Fruit fly (Drosophila melanogaster) whole organism, embryonic: ENCODE measurements around the gene SecCl.
A peak's percentile ranks its signal among the peaks of the same experiment; 100 is the strongest.

Source experiments
- Bteb2 ChIP-seq: fragments of 200-800 bp; sonication (Bioruptor generic); optimal IDR thresholded peaks from 2 replicates; lab custom pipeline; 2016; ENCODE audit warnings: missing biosample characterization, missing genetic modification characterization
- CG10462 ChIP-seq: fragments of 200-800 bp; sonication (Bioruptor generic); optimal IDR thresholded peaks from 2 replicates; lab custom pipeline; 2016; ENCODE audit warnings: missing biosample characterization, missing genetic modification characterization
- CG12942 ChIP-seq: fragments of 200-800 bp; sonication (Bioruptor generic); optimal IDR thresholded peaks from 3 replicates; lab custom pipeline; 2016; ENCODE audit warnings: missing biosample characterization, missing genetic modification characterization
- CG14667 ChIP-seq: fragments of 200-800 bp; sonication (Bioruptor generic); IDR thresholded peaks from 2 replicates; pipeline ENCODE4 v1.3.6; 2022; ENCODE audit warnings: missing biosample characterization, missing genetic modification characterization
- CG15269 ChIP-seq: fragments of 200-800 bp; sonication (Bioruptor generic); optimal IDR thresholded peaks from 2 replicates; lab custom pipeline; 2018; ENCODE audit warnings: missing biosample characterization, mild to moderate bottlenecking, missing genetic modification characterization, moderate library complexity
- CG15696 ChIP-seq: fragments of 200-800 bp; sonication (Bioruptor generic); optimal IDR thresholded peaks from 2 replicates; lab custom pipeline; 2019; ENCODE audit warnings: missing biosample characterization, mild to moderate bottlenecking, missing genetic modification characterization, moderate library complexity
- CG16815 ChIP-seq: fragments of 200-800 bp; sonication (Bioruptor generic); optimal IDR thresholded peaks from 3 replicates; lab custom pipeline; 2017; ENCODE audit warnings: missing biosample characterization, mild to moderate bottlenecking, missing genetic modification characterization
- CG16863 ChIP-seq: fragments of 200-800 bp; sonication (Bioruptor generic); optimal IDR thresholded peaks from 3 replicates; lab custom pipeline; 2016; ENCODE audit warnings: missing biosample characterization, missing genetic modification characterization
- CG17186 ChIP-seq: fragments of 200-800 bp; sonication (Bioruptor generic); optimal IDR thresholded peaks from 3 replicates; lab custom pipeline; 2017; ENCODE audit warnings: missing biosample characterization, missing genetic modification reagents, missing genetic modification characterization
- CG2678 ChIP-seq: fragments of 200-800 bp; sonication (Bioruptor generic); optimal IDR thresholded peaks from 3 replicates; lab custom pipeline; 2019; ENCODE audit warnings: missing biosample characterization, mild to moderate bottlenecking, missing genetic modification characterization, moderate library complexity
- CG3065 ChIP-seq: fragments of 200-800 bp; sonication (Bioruptor generic); optimal IDR thresholded peaks from 2 replicates; lab custom pipeline; 2016; ENCODE audit warnings: missing biosample characterization, missing genetic modification characterization
- CG4424 ChIP-seq: fragments of 200-800 bp; sonication (Bioruptor generic); optimal IDR thresholded peaks from 3 replicates; lab custom pipeline; 2016; ENCODE audit warnings: missing biosample characterization, missing genetic modification characterization
- CG6791 ChIP-seq: fragments of 200-800 bp; sonication (Bioruptor generic); IDR thresholded peaks from 3 replicates; pipeline ENCODE4 v1.3.6; 2022; ENCODE audit warnings: missing biosample characterization, missing genetic modification characterization; ENCODE audit not compliant: partially characterized antibody
- CTCF ChIP-seq: fragments of 200-800 bp; sonication (Bioruptor generic); optimal IDR thresholded peaks from 2 replicates; lab custom pipeline; 2017; ENCODE audit warnings: missing biosample characterization, mild to moderate bottlenecking, missing genetic modification characterization, moderate library complexity
- Doc2 ChIP-seq: fragments of 200-800 bp; sonication (Bioruptor generic); IDR thresholded peaks from 2 replicates; pipeline ENCODE4 v1.3.6; 2022; ENCODE audit warnings: missing biosample characterization, missing genetic modification characterization
- E2f1 ChIP-seq: fragments of 200-800 bp; sonication (Bioruptor generic); IDR thresholded peaks from 2 replicates; pipeline ENCODE4 v1.3.6; 2022; ENCODE audit warnings: missing biosample characterization, missing genetic modification characterization
- Fer2 ChIP-seq: fragments of 200-800 bp; sonication (Bioruptor generic); optimal IDR thresholded peaks from 2 replicates; lab custom pipeline; 2018; ENCODE audit warnings: missing biosample characterization, mild to moderate bottlenecking, missing genetic modification characterization, moderate library complexity
- Fer3 ChIP-seq: fragments of 200-800 bp; sonication (Bioruptor generic); optimal IDR thresholded peaks from 2 replicates; lab custom pipeline; 2018; ENCODE audit warnings: missing biosample characterization, mild to moderate bottlenecking, missing genetic modification characterization, moderate library complexity
- GATAe ChIP-seq: fragments of 200-800 bp; sonication (Bioruptor generic); conservative IDR thresholded peaks from 2 replicates; pipeline ENCODE4 v1.3.6; 2022; ENCODE audit warnings: missing biosample characterization, missing genetic modification characterization
- Gug ChIP-seq: fragments of 200-800 bp; sonication (Bioruptor generic); IDR thresholded peaks from 4 replicates; pipeline ENCODE4 v1.3.6; 2022; ENCODE audit warnings: missing biosample characterization, missing genetic modification characterization
- Lhr ChIP-seq: fragments of 200-800 bp; sonication (Bioruptor generic); optimal IDR thresholded peaks from 3 replicates; lab custom pipeline; 2017; ENCODE audit warnings: mild to moderate bottlenecking, missing biosample characterization, missing genetic modification reagents, missing genetic modification characterization
- Max ChIP-seq: fragments of 200-800 bp; sonication (Bioruptor generic); optimal IDR thresholded peaks from 2 replicates; lab custom pipeline; 2016; ENCODE audit warnings: missing biosample characterization, mild to moderate bottlenecking, missing genetic modification characterization
- Sox102F ChIP-seq: fragments of 200-800 bp; sonication (Bioruptor generic); optimal IDR thresholded peaks from 2 replicates; lab custom pipeline; 2018; ENCODE audit warnings: missing biosample characterization, mild to moderate bottlenecking, missing genetic modification characterization, moderate library complexity
- Ssrp ChIP-seq: fragments of 200-800 bp; sonication (Bioruptor generic); optimal IDR thresholded peaks from 2 replicates; lab custom pipeline; 2018; ENCODE audit warnings: missing biosample characterization, mild to moderate bottlenecking, missing genetic modification characterization, moderate library complexity
- Stat92E ChIP-seq, 3 experiments: fragments of >200 bp in 2 of 3; fragments of 200-800 bp in 1 of 3; sonication (Bioruptor generic) in 1 of 3; optimal IDR thresholded peaks; 2 replicates each; lab custom pipeline; 2017 to 2019; ENCODE audit warnings: missing biosample characterization in 3 of 3, missing genetic modification characterization in 3 of 3, mild to moderate bottlenecking in 1 of 3, moderate library complexity in 1 of 3
- Taf1 ChIP-seq: fragments of 200-800 bp; sonication (Bioruptor generic); IDR thresholded peaks from 2 replicates; pipeline ENCODE4 v1.3.6; 2022; ENCODE audit warnings: missing biosample characterization, missing genetic modification characterization
- Usf ChIP-seq: fragments of 200-800 bp; sonication (Bioruptor generic); optimal IDR thresholded peaks from 2 replicates; lab custom pipeline; 2017; ENCODE audit warnings: missing genotype, missing biosample characterization, missing genetic modification characterization
- Vsx1 ChIP-seq: fragments of 200-800 bp; sonication (Bioruptor generic); optimal IDR thresholded peaks from 2 replicates; lab custom pipeline; 2017; ENCODE audit warnings: missing biosample characterization, mild to moderate bottlenecking, missing genetic modification characterization, missing genetic modification reagents
- Xbp1 ChIP-seq: fragments of 200-800 bp; sonication (Bioruptor generic); optimal IDR thresholded peaks from 3 replicates; lab custom pipeline; 2016; ENCODE audit warnings: missing biosample characterization, mild to moderate bottlenecking, missing genetic modification characterization
- YL-1 ChIP-seq: fragments of 200-800 bp; sonication (Bioruptor generic); optimal IDR thresholded peaks from 3 replicates; lab custom pipeline; 2017; ENCODE audit warnings: missing biosample characterization, mild to moderate bottlenecking, missing genetic modification characterization
- abd-A ChIP-seq: fragments of 200-800 bp; sonication (Bioruptor generic); optimal IDR thresholded peaks from 3 replicates; lab custom pipeline; 2019; ENCODE audit warnings: missing biosample characterization, mild to moderate bottlenecking, missing genetic modification characterization, moderate library complexity
- bsh ChIP-seq, 2 experiments: fragments of 200-800 bp; sonication (Bioruptor generic); optimal IDR thresholded peaks; 2 replicates each; lab custom pipeline; 2017 to 2018; ENCODE audit warnings: mild to moderate bottlenecking in 2 of 2, missing biosample characterization in 2 of 2, missing genetic modification characterization in 2 of 2, moderate library complexity in 1 of 2
- cad ChIP-seq: fragments of >200 bp; optimal IDR thresholded peaks from 2 replicates; lab custom pipeline; 2017; ENCODE audit warnings: missing biosample characterization, missing genetic modification characterization
- caup ChIP-seq: fragments of 200-800 bp; sonication (Bioruptor generic); optimal IDR thresholded peaks from 3 replicates; lab custom pipeline; 2017; ENCODE audit warnings: missing biosample characterization, mild to moderate bottlenecking, missing genetic modification characterization, moderate library complexity; ENCODE audit not compliant: severe bottlenecking
- crol ChIP-seq: fragments of 200-800 bp; sonication (Bioruptor generic); IDR thresholded peaks from 2 replicates; pipeline ENCODE4 v1.3.6; 2022; ENCODE audit warnings: missing biosample characterization, missing genetic modification characterization
- dysf ChIP-seq: fragments of 200-800 bp; sonication (Bioruptor generic); IDR thresholded peaks from 3 replicates; pipeline ENCODE4 v1.3.6; 2022; ENCODE audit warnings: missing biosample characterization, missing genetic modification characterization
- eyg ChIP-seq: fragments of 200-800 bp; sonication (Bioruptor generic); optimal IDR thresholded peaks from 3 replicates; lab custom pipeline; 2016; ENCODE audit warnings: missing biosample characterization, missing genetic modification characterization
- hth ChIP-seq: fragments of >200 bp; optimal IDR thresholded peaks from 2 replicates; lab custom pipeline; 2017; ENCODE audit warnings: inconsistent platforms
- lmd ChIP-seq: fragments of 200-800 bp; sonication (Bioruptor generic); IDR thresholded peaks from 2 replicates; pipeline ENCODE4 v1.3.6; 2022; ENCODE audit warnings: missing biosample characterization, missing genetic modification characterization
- lov ChIP-seq, 2 experiments: fragments of 200-800 bp in 1 of 2; fragments of >200 bp in 1 of 2; sonication (Bioruptor generic) in 1 of 2; IDR thresholded peaks in 1 of 2; optimal IDR thresholded peaks in 1 of 2; 2 replicates in 1 of 2; 3 replicates in 1 of 2; pipeline versions ENCODE4 v1.3.6 to Lab custom; 2017 to 2022; ENCODE audit warnings: missing biosample characterization in 1 of 2, missing genetic modification characterization in 1 of 2
- phol ChIP-seq: fragments of 200-800 bp; sonication (Bioruptor generic); optimal IDR thresholded peaks from 3 replicates; lab custom pipeline; 2018; ENCODE audit warnings: missing biosample characterization, mild to moderate bottlenecking, missing genetic modification characterization, moderate library complexity
- prd ChIP-seq, 3 experiments: fragments of >200 bp in 2 of 3; fragments of 200-800 bp in 1 of 3; sonication (Bioruptor generic) in 1 of 3; optimal IDR thresholded peaks in 2 of 3; IDR thresholded peaks in 1 of 3; 2 replicates in 2 of 3; 3 replicates in 1 of 3; pipeline versions ENCODE4 v1.3.6 to Lab custom; 2017 to 2022; ENCODE audit warnings: missing biosample characterization in 1 of 3, missing genetic modification characterization in 1 of 3
- scrt ChIP-seq: fragments of 200-800 bp; sonication (Bioruptor generic); optimal IDR thresholded peaks from 2 replicates; lab custom pipeline; 2018; ENCODE audit warnings: missing biosample characterization, mild to moderate bottlenecking, missing genetic modification characterization, moderate library complexity
- sd ChIP-seq: fragments of 200-800 bp; sonication (Bioruptor generic); optimal IDR thresholded peaks from 3 replicates; lab custom pipeline; 2018; ENCODE audit warnings: missing biosample characterization, mild to moderate bottlenecking, missing genetic modification characterization, moderate library complexity
- trem ChIP-seq: fragments of 200-800 bp; optimal IDR thresholded peaks from 3 replicates; lab custom pipeline; 2019; ENCODE audit warnings: missing biosample characterization, mild to moderate bottlenecking, missing genetic modification characterization, moderate library complexity
- unc-4 ChIP-seq: fragments of 200-800 bp; sonication (Bioruptor generic); IDR thresholded peaks from 2 replicates; pipeline ENCODE4 v1.3.6; 2022; ENCODE audit warnings: missing biosample characterization, missing genetic modification characterization; ENCODE audit not compliant: partially characterized antibody
- vvl ChIP-seq: fragments of 200-800 bp; sonication (Bioruptor generic); IDR thresholded peaks from 2 replicates; pipeline ENCODE4 v1.3.6; 2022; ENCODE audit warnings: missing biosample characterization, missing genetic modification characterization
- wdn ChIP-seq: fragments of 200-800 bp; sonication (Bioruptor generic); IDR thresholded peaks from 2 replicates; pipeline ENCODE4 v1.3.6; 2022; ENCODE audit warnings: missing biosample characterization, missing genetic modification characterization
- yki ChIP-seq: fragments of >200 bp; optimal IDR thresholded peaks from 3 replicates; lab custom pipeline; 2018

SecCl gene

DNA sequence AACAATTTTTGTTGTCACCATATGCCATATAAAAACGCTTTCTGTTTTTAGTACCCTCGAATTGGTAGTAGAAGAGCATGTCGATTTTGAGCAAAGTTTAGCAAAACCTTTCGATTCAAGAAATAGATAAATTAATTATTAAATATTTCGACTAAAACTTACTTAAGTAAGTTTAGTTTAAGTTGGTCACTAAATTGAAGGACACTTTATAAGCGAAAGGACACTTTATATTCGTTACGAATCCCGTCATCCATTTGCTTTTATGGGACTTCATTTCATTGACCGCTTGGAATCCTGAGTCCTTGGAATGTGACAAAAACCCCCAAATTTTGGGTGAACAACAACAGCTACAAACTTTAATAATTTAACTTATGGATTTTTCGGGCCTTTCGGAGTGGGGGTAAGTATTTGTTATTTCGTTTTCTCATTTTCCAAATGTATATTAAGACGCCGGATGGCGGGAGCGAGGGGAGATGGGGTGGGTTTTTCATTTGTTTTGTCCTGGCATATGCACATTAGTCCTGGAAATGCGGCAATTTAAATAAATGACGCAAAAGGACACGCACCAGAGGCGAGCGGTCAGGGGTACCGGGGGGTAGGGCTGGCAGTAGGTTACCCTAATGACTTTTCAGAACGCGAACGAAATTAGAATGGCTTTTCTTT lies 10.9 kb upstream of the SecCl start (continued):
- no peak for TF ChIP-seq CG16863 (GFP tag; lab: Kevin White, UChicago)
- no peak for TF ChIP-seq GATAe
- no peak for TF ChIP-seq Lhr (GFP tag; lab: Kevin White, UChicago)
- TF ChIP-seq CG17186 (GFP tag; lab: Kevin White, UChicago), result no peak
- TF ChIP-seq scrt, result no peak
- peak; percentile 16 for TF ChIP-seq trem (tag; lab: Kevin White, UChicago)
- TF ChIP-seq hth (lab: Kevin White, UChicago), result no peak
- TF ChIP-seq vvl, result peak; percentile 58
- peak; percentile 77 for TF ChIP-seq crol (GFP tag; lab: Robert Waterston, UW)
- TF ChIP-seq CG3065 (GFP tag; lab: Kevin White, UChicago), result no peak
- TF ChIP-seq Sox102F (GFP tag; lab: Kevin White, UChicago), result peak; percentile 50
- peak; percentile 43 for TF ChIP-seq Ssrp (tag; lab: Kevin White, UChicago)
- no peak for TF ChIP-seq CTCF (GFP tag; lab: Kevin White, UChicago)
- no peak for TF ChIP-seq eyg
- TF ChIP-seq CG14667 (GFP tag; lab: Robert Waterston, UW), result peak; percentile 15; the same call in 1 of the 2 replicates
- peak; percentile 35; the same call in 1 of the 4 replicates for TF ChIP-seq Gug
- TF ChIP-seq Taf1 (GFP tag; lab: Robert Waterston, UW), result no peak
- no peak for TF ChIP-seq YL-1
- peak; percentile 47 for TF ChIP-seq CG2678
- peak; percentile 48; the same call in 2 of the 3 replicates for TF ChIP-seq dysf
- no peak for TF ChIP-seq wdn (GFP tag; lab: Robert Waterston, UW)
- no peak for TF ChIP-seq Usf
- no peak for TF ChIP-seq Vsx1
- TF ChIP-seq yki (lab: Kevin White, UChicago), result no peak
- TF ChIP-seq abd-A, result peak; percentile 37
- no peak for TF ChIP-seq CG10462 (GFP tag; lab: Kevin White, UChicago)
- TF ChIP-seq CG15269, result peak; percentile 33
- TF ChIP-seq prd (optimal IDR thresholded peaks at IDR 0.05; lab: Kevin White, UChicago), result no peak
- TF ChIP-seq prd (GFP tag; IDR thresholded peaks at IDR 0.05; lab: Robert Waterston, UW), result peak; percentile 57; the same call in 2 of the 3 replicates
- TF ChIP-seq Fer3, result peak; percentile 6
- no peak for TF ChIP-seq cad
- no peak for TF ChIP-seq Max (GFP tag; lab: Kevin White, UChicago)
- no peak for TF ChIP-seq CG4424 (GFP tag; lab: Kevin White, UChicago)
- peak; percentile 0 for TF ChIP-seq caup (GFP tag; lab: Kevin White, UChicago)
- TF ChIP-seq Bteb2 (GFP tag; lab: Kevin White, UChicago), result no peak
- no peak for TF ChIP-seq CG15696 (tag; lab: Kevin White, UChicago)
- TF ChIP-seq CG6791 (GFP tag; lab: Robert Waterston, UW), result no peak
- peak; percentile 3 for TF ChIP-seq CG16815
- TF ChIP-seq Fer2, result no peak
- TF ChIP-seq phol (tag; lab: Kevin White, UChicago), result peak; percentile 20
- peak in 1 of 2 experiments; percentile 49 for TF ChIP-seq bsh (GFP tag; optimal IDR thresholded peaks at IDR 0.05; lab: Kevin White, UChicago)
- TF ChIP-seq CG12942, result peak; percentile 3
- peak; percentile 42; the same call in 1 of the 2 replicates for TF ChIP-seq E2f1
- no peak for TF ChIP-seq unc-4 (GFP tag; lab: Robert Waterston, UW)
- TF ChIP-seq lmd, result 0 out of 2 replicates have a peak, but pooled peaks have one; percentile 17
- no peak for TF ChIP-seq Stat92E (GFP tag; optimal IDR thresholded peaks at IDR 0.05; lab: Kevin White, UChicago)
- TF ChIP-seq Doc2 (GFP tag; lab: Robert Waterston, UW), result no peak
- TF ChIP-seq Xbp1 (GFP tag; lab: Kevin White, UChicago), result peak; percentile 46
- no peak for TF ChIP-seq lov (optimal IDR thresholded peaks at IDR 0.05; lab: Kevin White, UChicago)
- no peak for TF ChIP-seq lov (GFP tag; IDR thresholded peaks at IDR 0.05; lab: Robert Waterston, UW)
- peak; percentile 51 for TF ChIP-seq sd (tag; lab: Kevin White, UChicago)
